Worm (Caenorhabditis elegans) whole organism, late embryonic: ENCODE results near the gene Y105C5A.508.

Experiments used
- C08G9.2 ChIP-seq: sonication (generic microtip); optimal IDR thresholded peaks from 2 replicates; lab custom pipeline; 2016; ENCODE audit warnings: mild to moderate bottlenecking, missing genetic modification characterization, moderate library complexity, missing compliant biosample characterization
- C38D4.7 ChIP-seq: fragments of 200-800 bp; sonication (Bioruptor generic); optimal IDR thresholded peaks from 2 replicates; lab custom pipeline; 2018; ENCODE audit warnings: mild to moderate bottlenecking, missing genetic modification characterization, moderate library complexity, missing compliant biosample characterization
- ama-1 ChIP-seq: fragments of 150-350 bp; optimal IDR thresholded peaks from 2 replicates; lab custom pipeline; 2014
- ceh-14 ChIP-seq: sonication (generic microtip); optimal IDR thresholded peaks from 2 replicates; lab custom pipeline; 2016; ENCODE audit warnings: missing genotype, missing genetic modification characterization, missing compliant biosample characterization
- ceh-18 ChIP-seq: sonication (generic microtip); optimal IDR thresholded peaks from 2 replicates; lab custom pipeline; 2016; ENCODE audit warnings: missing genetic modification characterization, missing compliant biosample characterization
- ceh-2 ChIP-seq: sonication (generic microtip); optimal IDR thresholded peaks from 2 replicates; lab custom pipeline; 2016; ENCODE audit warnings: missing genotype, missing genetic modification characterization, missing compliant biosample characterization
- ceh-24 ChIP-seq: sonication (generic microtip); optimal IDR thresholded peaks from 2 replicates; lab custom pipeline; 2016; ENCODE audit warnings: mild to moderate bottlenecking, missing genetic modification characterization, missing compliant biosample characterization
- ceh-30 ChIP-seq: fragments of 150-350 bp; optimal IDR thresholded peaks from 2 replicates; lab custom pipeline; 2014; ENCODE audit warnings: missing biosample characterization, missing genetic modification characterization
- ceh-31 ChIP-seq: sonication (generic microtip); optimal IDR thresholded peaks from 2 replicates; lab custom pipeline; 2016; ENCODE audit warnings: missing genetic modification characterization, missing compliant biosample characterization
- ceh-34 ChIP-seq: sonication (generic microtip); optimal IDR thresholded peaks from 2 replicates; lab custom pipeline; 2016; ENCODE audit warnings: mild to moderate bottlenecking, missing genetic modification characterization, missing compliant biosample characterization
- ceh-45 ChIP-seq: fragments of 200-800 bp; sonication (Bioruptor generic); IDR thresholded peaks from 2 replicates; pipeline ENCODE4 v1.3.6; 2022; ENCODE audit warnings: missing genetic modification reagents, missing genetic modification characterization, missing compliant biosample characterization
- ceh-48 ChIP-seq: sonication (generic microtip); optimal IDR thresholded peaks from 2 replicates; lab custom pipeline; 2016; ENCODE audit warnings: missing genetic modification characterization, inconsistent platforms, missing compliant biosample characterization
- ceh-9 ChIP-seq: sonication (generic microtip); optimal IDR thresholded peaks from 2 replicates; lab custom pipeline; 2016; ENCODE audit warnings: mild to moderate bottlenecking, missing genetic modification characterization, inconsistent platforms, missing compliant biosample characterization
- che-1 ChIP-seq: sonication (generic microtip); optimal IDR thresholded peaks from 2 replicates; lab custom pipeline; 2016; ENCODE audit warnings: mild to moderate bottlenecking, missing genetic modification characterization, missing compliant biosample characterization
- dve-1 ChIP-seq: sonication (generic microtip); optimal IDR thresholded peaks from 2 replicates; lab custom pipeline; 2017; ENCODE audit warnings: antibody characterized with exemption, mild to moderate bottlenecking, missing genetic modification characterization, missing compliant biosample characterization
- elt-2 ChIP-seq: sonication (generic microtip); optimal IDR thresholded peaks from 2 replicates; lab custom pipeline; 2016; ENCODE audit warnings: missing genetic modification reagents, missing genetic modification characterization, missing compliant biosample characterization
- ets-4 ChIP-seq: sonication (generic microtip); optimal IDR thresholded peaks from 2 replicates; lab custom pipeline; 2016; ENCODE audit warnings: missing genetic modification characterization, missing compliant biosample characterization
- eyg-1 ChIP-seq: sonication (generic microtip); optimal IDR thresholded peaks from 2 replicates; lab custom pipeline; 2016; ENCODE audit warnings: missing genotype, missing genetic modification characterization, missing compliant biosample characterization
- fkh-6 ChIP-seq: sonication (generic microtip); optimal IDR thresholded peaks from 2 replicates; lab custom pipeline; 2016; ENCODE audit warnings: missing genetic modification characterization, missing compliant biosample characterization
- hlh-30 ChIP-seq: sonication (generic microtip); optimal IDR thresholded peaks from 2 replicates; lab custom pipeline; 2017; ENCODE audit warnings: antibody characterized with exemption, missing genetic modification characterization, missing compliant biosample characterization; ENCODE audit not compliant: insufficient read depth
- hlh-8 ChIP-seq: sonication (generic microtip); optimal IDR thresholded peaks from 2 replicates; lab custom pipeline; 2016; ENCODE audit warnings: missing genotype, missing genetic modification characterization, missing compliant biosample characterization
- lim-6 ChIP-seq: sonication (generic microtip); optimal IDR thresholded peaks from 2 replicates; lab custom pipeline; 2016; ENCODE audit warnings: missing genetic modification characterization, missing compliant biosample characterization
- lin-11 ChIP-seq: fragments of 200-800 bp; sonication (Bioruptor generic); optimal IDR thresholded peaks from 2 replicates; lab custom pipeline; 2018; ENCODE audit warnings: mild to moderate bottlenecking, missing genetic modification characterization, missing compliant biosample characterization
- madf-2 ChIP-seq: sonication (generic microtip); optimal IDR thresholded peaks from 2 replicates; lab custom pipeline; 2017; ENCODE audit warnings: missing genetic modification characterization, missing compliant biosample characterization
- mec-3 ChIP-seq: sonication (generic microtip); optimal IDR thresholded peaks from 2 replicates; lab custom pipeline; 2016; ENCODE audit warnings: borderline replicate concordance, missing genetic modification characterization, missing compliant biosample characterization
- nfya-1 ChIP-seq: sonication (generic microtip); optimal IDR thresholded peaks from 2 replicates; lab custom pipeline; 2017; ENCODE audit warnings: missing genetic modification characterization, mild to moderate bottlenecking, missing compliant biosample characterization, antibody characterized with exemption, moderate library complexity
- pax-1 ChIP-seq: fragments of 150-350 bp; optimal IDR thresholded peaks from 2 replicates; lab custom pipeline; 2014; ENCODE audit warnings: missing biosample characterization, missing genetic modification characterization
- pha-4 ChIP-seq: fragments of 150-350 bp; optimal IDR thresholded peaks from 2 replicates; lab custom pipeline; 2018; ENCODE audit warnings: missing biosample characterization, missing genetic modification reagents, missing genetic modification characterization
- pqm-1 ChIP-seq: sonication (generic microtip); optimal IDR thresholded peaks from 2 replicates; lab custom pipeline; 2016; ENCODE audit warnings: missing genetic modification characterization, missing compliant biosample characterization
- pros-1 ChIP-seq: fragments of 150-350 bp; optimal IDR thresholded peaks from 2 replicates; lab custom pipeline; 2014; ENCODE audit warnings: missing biosample characterization, missing genetic modification reagents, missing genetic modification characterization
- ref-2 ChIP-seq: sonication (generic microtip); optimal IDR thresholded peaks from 2 replicates; lab custom pipeline; 2016; ENCODE audit warnings: missing genetic modification characterization, missing compliant biosample characterization
- rnt-1 ChIP-seq: sonication (generic microtip); optimal IDR thresholded peaks from 2 replicates; lab custom pipeline; 2016; ENCODE audit warnings: missing genetic modification characterization, missing compliant biosample characterization
- sdc-2 ChIP-seq: sonication (generic microtip); optimal IDR thresholded peaks from 2 replicates; lab custom pipeline; 2016; ENCODE audit warnings: missing genotype, missing genetic modification characterization, missing compliant biosample characterization
- sox-2 ChIP-seq: fragments of 200-800 bp; sonication (Bioruptor generic); IDR thresholded peaks from 2 replicates; pipeline ENCODE4 v1.3.6; 2022; ENCODE audit warnings: missing genetic modification reagents, missing genetic modification characterization, missing compliant biosample characterization
- sox-4 ChIP-seq: sonication (generic microtip); optimal IDR thresholded peaks from 2 replicates; lab custom pipeline; 2017; ENCODE audit warnings: mild to moderate bottlenecking, missing genetic modification characterization, inconsistent platforms, missing compliant biosample characterization
- syd-9 ChIP-seq: sonication (generic microtip); optimal IDR thresholded peaks from 2 replicates; lab custom pipeline; 2016; ENCODE audit warnings: mild to moderate bottlenecking, missing genetic modification characterization, moderate library complexity, missing compliant biosample characterization
- tbx-2 ChIP-seq: sonication (generic microtip); optimal IDR thresholded peaks from 2 replicates; lab custom pipeline; 2016; ENCODE audit warnings: missing genetic modification characterization, missing compliant biosample characterization
- tbx-7 ChIP-seq: sonication (generic microtip); optimal IDR thresholded peaks from 2 replicates; lab custom pipeline; 2016; ENCODE audit warnings: missing genotype, missing genetic modification characterization, missing compliant biosample characterization
- ttx-3 ChIP-seq: sonication (generic microtip); optimal IDR thresholded peaks from 2 replicates; lab custom pipeline; 2016; ENCODE audit warnings: missing genetic modification reagents, missing genetic modification characterization, missing compliant biosample characterization
- unc-42 ChIP-seq: sonication (generic microtip); optimal IDR thresholded peaks from 2 replicates; lab custom pipeline; 2016; ENCODE audit warnings: missing genotype, missing genetic modification characterization, missing compliant biosample characterization
- unc-55 ChIP-seq: sonication (generic microtip); optimal IDR thresholded peaks from 2 replicates; lab custom pipeline; 2017; ENCODE audit warnings: missing biosample characterization, missing genetic modification reagents, missing genetic modification characterization
- unc-86 ChIP-seq: sonication (generic microtip); optimal IDR thresholded peaks from 2 replicates; lab custom pipeline; 2016; ENCODE audit warnings: missing genetic modification characterization, missing compliant biosample characterization

Y105C5A.508 gene

DNA sequence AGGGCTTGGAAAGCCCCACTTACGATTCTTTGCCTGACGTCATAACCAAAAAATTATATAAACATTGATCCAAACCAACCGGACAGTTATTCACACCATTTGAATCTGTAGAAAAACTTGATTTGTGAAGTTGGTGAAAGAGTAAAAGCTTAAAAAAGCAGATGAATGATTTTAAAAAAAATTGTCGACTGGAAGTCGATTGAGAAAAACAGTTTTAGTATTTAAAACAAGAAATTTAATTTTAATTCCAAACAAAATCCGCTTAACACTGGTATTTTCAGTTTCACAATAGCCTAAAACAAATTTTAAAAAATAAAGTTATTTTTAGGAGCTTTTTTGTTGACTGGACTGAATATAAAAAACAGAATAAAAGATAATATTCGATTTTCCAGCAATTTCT is 19.4 kb upstream of the Y105C5A.508 start, which contains the start of gene Y105C5A.1:
Y105C5A.1 (minus strand) TSS at position 101 of the 400 bp plus-strand sequence.
- TF ChIP-seq fkh-6 (tag; lab: Kevin White, UChicago), result no peak
- no peak for TF ChIP-seq lin-11 (tag; lab: Kevin White, UChicago)
- no peak for TF ChIP-seq ceh-24 (tag; lab: Kevin White, UChicago)
- no peak for TF ChIP-seq pha-4 (tag; lab: Kevin White, UChicago)
- TF ChIP-seq, all 69 proteins: peak for 0

DNA sequence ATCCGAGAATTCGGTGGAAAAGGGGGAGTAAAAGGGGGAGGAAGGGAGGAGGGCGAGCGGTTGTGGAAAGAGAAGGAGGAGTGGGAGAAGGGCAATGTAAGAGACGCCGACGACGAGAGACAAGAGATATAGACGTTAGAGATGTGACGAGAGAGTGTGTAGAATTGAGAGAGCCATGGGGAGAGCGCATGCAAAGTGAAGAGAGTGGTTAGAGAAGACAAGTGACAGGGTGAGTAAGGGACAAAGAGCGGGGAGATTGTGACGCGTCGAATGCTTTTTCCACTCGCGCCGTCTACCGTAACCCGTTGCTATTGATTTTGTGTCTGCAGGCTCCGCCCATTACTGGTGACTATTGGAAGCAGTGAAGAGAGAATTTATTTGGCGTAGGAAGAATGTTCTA is 12.9 kb upstream of the Y105C5A.508 start:
- no peak for TF ChIP-seq unc-86
- peak; percentile 34 for TF ChIP-seq ceh-14 (tag; lab: Kevin White, UChicago)
- TF ChIP-seq ceh-31 (tag; lab: Kevin White, UChicago), result peak; percentile 87
- no peak for TF ChIP-seq che-1
- peak; percentile 38 for TF ChIP-seq fkh-6 (tag; lab: Kevin White, UChicago)
- peak; percentile 10 for TF ChIP-seq tbx-7
- TF ChIP-seq ceh-30 (tag; lab: Kevin White, UChicago), result no peak
- no peak for TF ChIP-seq sox-4 (tag; lab: Kevin White, UChicago)
- TF ChIP-seq ets-4, result peak; percentile 47
- TF ChIP-seq elt-2, result no peak
- TF ChIP-seq unc-42 (tag; lab: Kevin White, UChicago), result peak; percentile 58
- TF ChIP-seq ttx-3 (tag; lab: Kevin White, UChicago), result no peak
- TF ChIP-seq sox-2 (GFP tag; lab: Robert Waterston, UW), result peak; percentile 59; the same call in 1 of the 2 replicates
- TF ChIP-seq hlh-8, result peak; percentile 14
- TF ChIP-seq C08G9.2 (tag; lab: Kevin White, UChicago), result peak; percentile 42
- TF ChIP-seq ceh-45, result no peak
- TF ChIP-seq lim-6 (tag; lab: Kevin White, UChicago), result no peak
- peak; percentile 11 for TF ChIP-seq syd-9
- peak; percentile 41 for TF ChIP-seq rnt-1
- TF ChIP-seq sdc-2 (tag; lab: Kevin White, UChicago), result peak; percentile 73
- TF ChIP-seq dve-1 (tag; lab: Kevin White, UChicago), result peak; percentile 43
- no peak for TF ChIP-seq C38D4.7 (GFP tag; lab: Kevin White, UChicago)
- TF ChIP-seq hlh-30 (tag; lab: Kevin White, UChicago), result peak; percentile 75
- peak; percentile 78 for TF ChIP-seq pax-1
- no peak for TF ChIP-seq eyg-1
- TF ChIP-seq ceh-2 (tag; lab: Kevin White, UChicago), result no peak
- TF ChIP-seq unc-55 (GFP tag; lab: Kevin White, UChicago), result peak; percentile 99
- TF ChIP-seq madf-2 (tag; lab: Kevin White, UChicago), result peak; percentile 12
- TF ChIP-seq ref-2 (tag; lab: Kevin White, UChicago), result no peak
- TF ChIP-seq pros-1 (tag; lab: Kevin White, UChicago), result peak; percentile 64
- TF ChIP-seq ceh-18 (tag; lab: Kevin White, UChicago), result peak; percentile 73
- peak; percentile 75 for TF ChIP-seq ceh-34 (tag; lab: Kevin White, UChicago)
- TF ChIP-seq tbx-2 (tag; lab: Kevin White, UChicago), result peak; percentile 78
- peak; percentile 85 for TF ChIP-seq ama-1 (lab: Kevin White, UChicago)
- no peak for TF ChIP-seq mec-3 (tag; lab: Kevin White, UChicago)
- TF ChIP-seq ceh-9 (tag; lab: Kevin White, UChicago), result no peak
- TF ChIP-seq ceh-48 (tag; lab: Kevin White, UChicago), result peak; percentile 96
- peak; percentile 100 for TF ChIP-seq nfya-1 (tag; lab: Kevin White, UChicago)
- no peak for TF ChIP-seq pqm-1 (tag; lab: Kevin White, UChicago)
- TF ChIP-seq, all 69 proteins: peak for 24
